Worm (Caenorhabditis elegans): ENCODE measurements around the gene sld-5.

ce11 chrV:20233743-20234142, 3.8 kb downstream of the sld-5 start, which contains the start of gene Y113G7B.15:
- TF ChIP-seq jun-1 (tag; optimal IDR thresholded peaks at IDR 0.05), result no peak
- TF ChIP-seq ztf-11 (tag; optimal IDR thresholded peaks at IDR 0.05), result no peak
- no peak for TF ChIP-seq pqm-1 (tag; optimal IDR thresholded peaks at IDR 0.05)
- no peak for TF ChIP-seq fkh-10 (GFP tag; optimal IDR thresholded peaks at IDR 0.05)
- TF ChIP-seq egl-27 (tag; optimal IDR thresholded peaks at IDR 0.05), result no peak
- no peak for TF ChIP-seq ztf-4 (tag; optimal IDR thresholded peaks at IDR 0.05)

Measured in whole organism, L1 larva.